Worm (Caenorhabditis elegans): ENCODE results near the gene Y25C1A.14.

The Y25C1A.14 gene

ce11 chrII:3063366-3063765, 33.4 kb downstream of the Y25C1A.14 start:
- TF ChIP-seq nhr-27 (tag; optimal IDR thresholded peaks at IDR 0.05) (no peak), pha-4 (tag; optimal IDR thresholded peaks at IDR 0.05) (no peak), F57A8.1 (GFP tag; optimal IDR thresholded peaks at IDR 0.05) (no peak), ztf-28 (GFP tag; IDR thresholded peaks at IDR 0.05) (no peak)

ce11 chrII:3062876-3063275, 33.9 kb downstream of the Y25C1A.14 start:
- no peak for TF ChIP-seq tbx-9 (tag; optimal IDR thresholded peaks at IDR 0.05; ENCODE audit: borderline replicate concordance)
- no peak for TF ChIP-seq F33H1.4 (GFP tag; IDR thresholded peaks at IDR 0.05)
- TF ChIP-seq rec-8 (tag; optimal IDR thresholded peaks at IDR 0.05) = no peak
- no peak for TF ChIP-seq repo-1 (tag; optimal IDR thresholded peaks at IDR 0.05)
- TF ChIP-seq lin-35 (GFP tag; optimal IDR thresholded peaks at IDR 0.05) = no peak
- no peak for TF ChIP-seq F57C9.4 (tag; optimal IDR thresholded peaks at IDR 0.05)
- no peak for TF ChIP-seq lin-40 (tag; optimal IDR thresholded peaks at IDR 0.05)
- no peak for TF ChIP-seq dpff-1 (tag; optimal IDR thresholded peaks at IDR 0.05)
- no peak for TF ChIP-seq mxl-1 (tag; optimal IDR thresholded peaks at IDR 0.05)
- no peak for TF ChIP-seq die-1 (tag; optimal IDR thresholded peaks at IDR 0.05)
- no peak for TF ChIP-seq mcd-1 (GFP tag; IDR thresholded peaks at IDR 0.05)
- no peak for TF ChIP-seq lsl-1 (GFP tag; optimal IDR thresholded peaks at IDR 0.05)
- no peak for TF ChIP-seq hmg-20 (GFP tag; IDR thresholded peaks at IDR 0.05)
- TF ChIP-seq Y53F4B.3 (GFP tag; IDR thresholded peaks at IDR 0.05) = no peak
- TF ChIP-seq dpl-1 (GFP tag; optimal IDR thresholded peaks at IDR 0.05) = no peak
- TF ChIP-seq cebp-1 (GFP tag; IDR thresholded peaks at IDR 0.05) = no peak
- no peak for TF ChIP-seq cebp-1 (tag; optimal IDR thresholded peaks at IDR 0.05)
- TF ChIP-seq madf-6 (GFP tag; IDR thresholded peaks at IDR 0.05) = no peak
- no peak for TF ChIP-seq snpc-1.3 (tag; optimal IDR thresholded peaks at IDR 0.05; ENCODE audit: insufficient read depth)
- TF ChIP-seq B0336.3 (GFP tag; IDR thresholded peaks at IDR 0.05) = no peak
- no peak for TF ChIP-seq ceh-79 (tag; optimal IDR thresholded peaks at IDR 0.05)

ce11 chrII:3062222-3062621, 34.5 kb downstream of the Y25C1A.14 start:
- TF ChIP-seq lir-1 (GFP tag; conservative IDR thresholded peaks at IDR 0.05) (no peak), zim-3 (tag; optimal IDR thresholded peaks at IDR 0.05) (no peak), ceh-91 (GFP tag; IDR thresholded peaks at IDR 0.05) (no peak), nhr-90 (tag; optimal IDR thresholded peaks at IDR 0.05) (peak; percentile 69), ceh-27 (GFP tag; optimal IDR thresholded peaks at IDR 0.05) (no peak), nfyb-1 (GFP tag; IDR thresholded peaks at IDR 0.05) (peak; percentile 88), lin-35 (GFP tag; optimal IDR thresholded peaks at IDR 0.05) (peak in 1 of 3 experiments; percentile 28), F57A8.1 (GFP tag; optimal IDR thresholded peaks at IDR 0.05) (no peak), snpc-1.3 (tag; optimal IDR thresholded peaks at IDR 0.05; ENCODE audit: insufficient read depth) (peak; percentile 56), die-1 (tag; optimal IDR thresholded peaks at IDR 0.05) (peak; percentile 8), egrh-3 (GFP tag; IDR thresholded peaks at IDR 0.05) (0 out of 2 replicates have a peak, but pooled peaks have one; percentile 5), F10E7.11 (tag; optimal IDR thresholded peaks at IDR 0.05) (no peak), mxl-1 (tag; optimal IDR thresholded peaks at IDR 0.05) (no peak), rpc-1 (optimal IDR thresholded peaks at IDR 0.05) (peak; percentile 82), rpc-1 (tag; optimal IDR thresholded peaks at IDR 0.05) (peak; percentile 84), ztf-6 (GFP tag; IDR thresholded peaks at IDR 0.05) (0 out of 2 replicates have a peak, but pooled peaks have one; percentile 21), madf-8 (GFP tag; conservative IDR thresholded peaks at IDR 0.05) (peak; percentile 42), B0336.3 (GFP tag; IDR thresholded peaks at IDR 0.05) (peak; percentile 45; the same call in 1 of the 2 replicates), nhr-120 (GFP tag; IDR thresholded peaks at IDR 0.05) (no peak), F57C9.4 (tag; optimal IDR thresholded peaks at IDR 0.05) (no peak), F33H1.4 (GFP tag; IDR thresholded peaks at IDR 0.05) (peak; percentile 56), F23B12.7 (tag; optimal IDR thresholded peaks at IDR 0.05; ENCODE audit: insufficient read depth) (peak; percentile 70), lag-1 (GFP tag; IDR thresholded peaks at IDR 0.05) (no peak), ztf-26 (tag; optimal IDR thresholded peaks at IDR 0.05) (peak; percentile 47), cebp-1 (GFP tag; IDR thresholded peaks at IDR 0.05) (0 out of 2 replicates have a peak, but pooled peaks have one; percentile 12), cebp-1 (tag; optimal IDR thresholded peaks at IDR 0.05) (peak; percentile 58), ztf-18 (tag; optimal IDR thresholded peaks at IDR 0.05) (peak; percentile 52), nhr-80 (tag; optimal IDR thresholded peaks at IDR 0.05) (peak; percentile 12), egl-18 (GFP tag; IDR thresholded peaks at IDR 0.05) (no peak), B0261.1 (tag; optimal IDR thresholded peaks at IDR 0.05) (peak; percentile 94)

Data from whole organism, young adult.